Worm (Caenorhabditis elegans): ENCODE measurements around the gene B0563.5.

ce11 chrX:9111585-9111984 is 34.4 kb upstream of the B0563.5 start:
- no peak for TF ChIP-seq ztf-29 (GFP tag; IDR thresholded peaks at IDR 0.05)
- TF ChIP-seq flt-1 (GFP tag; IDR thresholded peaks at IDR 0.05): no peak
- TF ChIP-seq ref-1 (GFP tag; conservative IDR thresholded peaks at IDR 0.05): no peak
- no peak for TF ChIP-seq klf-2 (GFP tag; conservative IDR thresholded peaks at IDR 0.05)
- no peak for TF ChIP-seq T22C8.4 (GFP tag; IDR thresholded peaks at IDR 0.05)
- TF ChIP-seq cog-1 (tag; optimal IDR thresholded peaks at IDR 0.05): no peak
- TF ChIP-seq med-1 (GFP tag; optimal IDR thresholded peaks at IDR 0.05; ENCODE audit: insufficient read depth): no peak
